Fruit fly (Drosophila melanogaster) whole organism, embryonic: ENCODE results near the gene CG1545.

ENCODE experiments used
- Adf1 ChIP-seq: fragments of 200-800 bp; sonication (Bioruptor generic); IDR thresholded peaks from 2 replicates; pipeline ENCODE4 v1.3.6; 2022; ENCODE audit warnings: missing biosample characterization, missing genetic modification characterization
- CG10543 ChIP-seq: fragments of 200-800 bp; sonication (Bioruptor generic); optimal IDR thresholded peaks from 3 replicates; lab custom pipeline; 2017; ENCODE audit warnings: missing biosample characterization, mild to moderate bottlenecking, missing genetic modification characterization, moderate library complexity
- CG10565 ChIP-seq: fragments of 200-800 bp; sonication (Bioruptor generic); optimal IDR thresholded peaks from 3 replicates; lab custom pipeline; 2016; ENCODE audit warnings: missing biosample characterization, mild to moderate bottlenecking, missing genetic modification characterization
- CG11695 ChIP-seq: fragments of 200-800 bp; sonication (Bioruptor generic); IDR thresholded peaks from 3 replicates; pipeline ENCODE4 v1.3.6; 2022; ENCODE audit warnings: missing biosample characterization, missing genetic modification characterization
- CG13624 ChIP-seq: fragments of 200-800 bp; sonication (Bioruptor generic); optimal IDR thresholded peaks from 2 replicates; lab custom pipeline; 2016; ENCODE audit warnings: missing biosample characterization, missing genetic modification characterization
- CG14965 ChIP-seq: fragments of 200-800 bp; sonication (Bioruptor generic); optimal IDR thresholded peaks from 2 replicates; lab custom pipeline; 2016; ENCODE audit warnings: missing biosample characterization, missing genetic modification characterization, borderline replicate concordance
- CG15479 ChIP-seq: fragments of 200-800 bp; sonication (Bioruptor generic); optimal IDR thresholded peaks from 3 replicates; lab custom pipeline; 2019; ENCODE audit warnings: missing biosample characterization, mild to moderate bottlenecking, missing genetic modification characterization, moderate library complexity
- CG1647 ChIP-seq: fragments of 200-800 bp; sonication (Bioruptor generic); optimal IDR thresholded peaks from 3 replicates; lab custom pipeline; 2016; ENCODE audit warnings: missing biosample characterization, missing genetic modification characterization
- CG16813 ChIP-seq: fragments of 200-800 bp; sonication (Bioruptor generic); IDR thresholded peaks from 3 replicates; pipeline ENCODE4 v1.3.6; 2022; ENCODE audit warnings: missing biosample characterization, missing genetic modification characterization; ENCODE audit not compliant: partially characterized antibody
- CG30431 ChIP-seq: fragments of 200-800 bp; sonication (Bioruptor generic); optimal IDR thresholded peaks from 2 replicates; lab custom pipeline; 2017; ENCODE audit warnings: missing biosample characterization, missing genetic modification characterization
- CG4282 ChIP-seq: fragments of 200-800 bp; sonication (Bioruptor generic); optimal IDR thresholded peaks from 2 replicates; lab custom pipeline; 2016; ENCODE audit warnings: missing biosample characterization, missing genetic modification characterization
- CG5953 ChIP-seq: fragments of 200-800 bp; sonication (Bioruptor generic); IDR thresholded peaks from 2 replicates; pipeline ENCODE4 v1.3.6; 2022; ENCODE audit warnings: missing biosample characterization, missing genetic modification characterization
- CG6272 ChIP-seq: fragments of 200-800 bp; sonication (Bioruptor generic); IDR thresholded peaks from 2 replicates; pipeline ENCODE4 v1.3.6; 2022; ENCODE audit warnings: missing biosample characterization, missing genetic modification characterization
- CG8765 ChIP-seq: fragments of 200-800 bp; sonication (Bioruptor generic); IDR thresholded peaks from 2 replicates; pipeline ENCODE4 v1.3.6; 2022; ENCODE audit warnings: missing biosample characterization, missing genetic modification characterization
- CG9437 ChIP-seq: fragments of 200-800 bp; sonication (Bioruptor generic); optimal IDR thresholded peaks from 2 replicates; lab custom pipeline; 2018; ENCODE audit warnings: missing biosample characterization, mild to moderate bottlenecking, missing genetic modification characterization
- CoRest ChIP-seq: fragments of 200-800 bp; sonication (Bioruptor generic); optimal IDR thresholded peaks from 3 replicates; lab custom pipeline; 2018; ENCODE audit warnings: missing biosample characterization, mild to moderate bottlenecking, missing genetic modification characterization, moderate library complexity
- Deaf1 ChIP-seq: fragments of 200-800 bp; optimal IDR thresholded peaks from 3 replicates; lab custom pipeline; 2019; ENCODE audit warnings: missing biosample characterization, mild to moderate bottlenecking, missing genetic modification characterization, moderate library complexity
- Jarid2 ChIP-seq: fragments of 200-800 bp; sonication (Bioruptor generic); optimal IDR thresholded peaks from 3 replicates; lab custom pipeline; 2017; ENCODE audit warnings: mild to moderate bottlenecking, missing biosample characterization, missing genetic modification reagents, missing genetic modification characterization
- Rx ChIP-seq: fragments of 200-800 bp; sonication (Bioruptor generic); IDR thresholded peaks from 2 replicates; pipeline ENCODE4 v1.3.6; 2022; ENCODE audit warnings: missing biosample characterization, missing genetic modification characterization
- Stat92E ChIP-seq, 3 experiments: fragments of >200 bp in 2 of 3; fragments of 200-800 bp in 1 of 3; sonication (Bioruptor generic) in 1 of 3; optimal IDR thresholded peaks; 2 replicates each; lab custom pipeline; 2017 to 2019; ENCODE audit warnings: missing biosample characterization in 3 of 3, missing genetic modification characterization in 3 of 3, mild to moderate bottlenecking in 1 of 3, moderate library complexity in 1 of 3
- ewg ChIP-seq: fragments of 200-800 bp; sonication (Bioruptor generic); optimal IDR thresholded peaks from 3 replicates; lab custom pipeline; 2017; ENCODE audit warnings: mild to moderate bottlenecking, missing biosample characterization, missing genetic modification reagents, missing genetic modification characterization
- gcm ChIP-seq: fragments of 200-800 bp; sonication (Bioruptor generic); optimal IDR thresholded peaks from 2 replicates; lab custom pipeline; 2019; ENCODE audit warnings: missing biosample characterization, mild to moderate bottlenecking, missing genetic modification characterization, moderate library complexity
- gt ChIP-seq: fragments of 200-800 bp; sonication (Bioruptor generic); IDR thresholded peaks from 2 replicates; pipeline ENCODE4 v1.3.6; 2022; ENCODE audit warnings: missing biosample characterization, missing genetic modification characterization
- klu ChIP-seq: fragments of 200-800 bp; sonication (Bioruptor generic); IDR thresholded peaks from 2 replicates; pipeline ENCODE4 v1.3.6; 2022; ENCODE audit warnings: missing biosample characterization, missing genetic modification characterization
- pb ChIP-seq: fragments of 200-800 bp; sonication (Bioruptor generic); optimal IDR thresholded peaks from 3 replicates; lab custom pipeline; 2016; ENCODE audit warnings: missing biosample characterization, missing genetic modification characterization
- pzg ChIP-seq: fragments of 200-800 bp; sonication (Bioruptor generic); optimal IDR thresholded peaks from 3 replicates; lab custom pipeline; 2018; ENCODE audit warnings: missing biosample characterization, mild to moderate bottlenecking, missing genetic modification characterization, moderate library complexity
- row ChIP-seq: fragments of 200-800 bp; sonication (Bioruptor generic); IDR thresholded peaks from 3 replicates; pipeline ENCODE4 v1.3.6; 2022; ENCODE audit warnings: missing biosample characterization, missing genetic modification characterization
- sens ChIP-seq: fragments of 200-800 bp; sonication (Bioruptor generic); peaks from one replicate; lab custom pipeline; 2016; ENCODE audit warnings: missing biosample characterization, missing genetic modification characterization
- zen ChIP-seq: fragments of 200-800 bp; sonication (Bioruptor generic); optimal IDR thresholded peaks from 3 replicates; lab custom pipeline; 2018; ENCODE audit warnings: missing biosample characterization, mild to moderate bottlenecking, missing genetic modification characterization, moderate library complexity
- zf30C ChIP-seq: fragments of 200-800 bp; sonication (Bioruptor generic); optimal IDR thresholded peaks from 3 replicates; lab custom pipeline; 2018; ENCODE audit warnings: missing biosample characterization, mild to moderate bottlenecking, missing genetic modification characterization
- zfh2 ChIP-seq: fragments of 200-800 bp; sonication (Bioruptor generic); optimal IDR thresholded peaks from 2 replicates; lab custom pipeline; 2016; ENCODE audit warnings: missing biosample characterization, missing genetic modification characterization

CG1545 gene

DNA sequence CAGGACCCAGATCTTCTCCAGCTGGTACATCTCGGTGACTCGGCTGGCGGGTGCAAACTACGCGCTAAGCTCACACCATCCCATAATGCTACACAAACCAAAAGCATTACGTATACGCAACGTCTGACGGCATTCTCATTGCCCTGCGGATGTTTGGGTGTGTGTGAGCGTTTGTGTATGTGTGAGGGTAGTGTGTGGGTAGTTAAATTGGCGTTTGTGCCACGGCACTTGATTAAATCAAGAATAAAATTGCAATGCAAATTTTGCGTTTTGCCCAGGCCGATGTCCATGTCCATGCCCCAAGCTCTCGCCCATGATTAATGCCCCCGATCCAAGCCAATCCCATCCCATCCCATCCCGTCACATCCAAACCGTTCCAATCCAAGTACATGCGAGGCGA is 6.0 kb downstream of the CG1545 start, which contains the start of gene CG1552:
TSS of gene CG1552 (minus strand) at position 101 of the 400 bp plus-strand sequence.
- TF ChIP-seq CG13624 (no peak), CG6272 (GFP tag; lab: Robert Waterston, UW) (no peak), Rx (GFP tag; lab: Robert Waterston, UW) (no peak), klu (GFP tag; lab: Robert Waterston, UW) (no peak), pzg (GFP tag; lab: Kevin White, UChicago) (no peak)

DNA sequence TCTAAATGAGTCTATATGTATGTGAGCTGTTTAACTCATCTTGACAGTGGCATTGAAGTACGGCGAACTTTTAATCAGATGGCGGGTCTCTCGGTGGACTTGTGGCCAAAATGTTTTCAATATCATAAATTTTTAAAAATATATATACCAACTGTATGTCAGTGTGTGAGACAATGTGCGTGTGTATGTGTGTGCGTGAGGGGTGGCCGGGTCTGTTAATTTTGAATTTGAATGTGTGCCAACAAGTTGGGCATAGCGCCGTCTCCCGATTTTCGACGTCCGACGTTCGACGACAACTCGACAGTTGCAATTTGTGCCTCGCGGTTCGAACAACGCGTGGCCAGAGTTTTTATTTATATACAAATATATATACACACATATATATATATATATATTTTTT is 15.0 kb downstream of the CG1545 start, which contains the start of gene SmydA-4:
TSS of gene SmydA-4 (plus strand) at position 301 of the 400 bp plus-strand sequence.
- TF ChIP-seq sens (GFP tag; lab: Kevin White, UChicago) (peak; percentile 29), row (GFP tag; lab: Robert Waterston, UW) (no peak), CG10543 (GFP tag; lab: Kevin White, UChicago) (peak; percentile 8)

- no peak for TF ChIP-seq CG14965 (GFP tag; lab: Kevin White, UChicago)
- TF ChIP-seq ewg (GFP tag; lab: Kevin White, UChicago) = peak; percentile 33
- TF ChIP-seq gt = no peak
- peak; percentile 66 for TF ChIP-seq CG15479 (GFP tag; lab: Kevin White, UChicago)
- no peak for TF ChIP-seq CG11695
- TF ChIP-seq zen (tag; lab: Kevin White, UChicago) = no peak
- no peak for TF ChIP-seq pb (GFP tag; lab: Kevin White, UChicago)
- TF ChIP-seq Jarid2 (GFP tag; lab: Kevin White, UChicago) = peak; percentile 35
- no peak for TF ChIP-seq CG9437 (GFP tag; lab: Kevin White, UChicago)
- TF ChIP-seq CG8765 (GFP tag; lab: Robert Waterston, UW) = no peak
- no peak for TF ChIP-seq CG10565 (GFP tag; lab: Kevin White, UChicago)
- peak; percentile 26 for TF ChIP-seq zf30C
- TF ChIP-seq CG30431 (GFP tag; lab: Kevin White, UChicago) = no peak
- TF ChIP-seq CG4282 (GFP tag; lab: Kevin White, UChicago) = no peak
- no peak for TF ChIP-seq Stat92E (GFP tag; optimal IDR thresholded peaks at IDR 0.05; lab: Kevin White, UChicago)
- TF ChIP-seq CoRest = no peak
- TF ChIP-seq Adf1 (GFP tag; lab: Robert Waterston, UW) = peak; percentile 79
- TF ChIP-seq CG1647 (GFP tag; lab: Kevin White, UChicago) = no peak
- TF ChIP-seq Deaf1 (tag; lab: Kevin White, UChicago) = peak; percentile 94
- TF ChIP-seq zfh2 (GFP tag; lab: Kevin White, UChicago) = no peak
- no peak for TF ChIP-seq gcm (GFP tag; lab: Kevin White, UChicago)
- TF ChIP-seq CG16813 = no peak
- no peak for TF ChIP-seq CG5953 (GFP tag; lab: Robert Waterston, UW)
Observed at dm6 chrX:11039788-11040187, 19.6 kb downstream of the CG1545 start, which contains the start of gene vex. vex (minus strand) TSS chrX:11039901.
